Worm (Caenorhabditis elegans): ENCODE results near the gene cdr-1.

The cdr-1 gene

ce11 chrV:15920273-15920672, 836 bp upstream of the cdr-1 start, which contains the start of gene F35E8.10:
TSS of gene F35E8.10 (minus strand) at chrV:15920373.
- TF ChIP-seq che-1 (tag; optimal IDR thresholded peaks at IDR 0.05) (no peak), F13H6.1 (tag; optimal IDR thresholded peaks at IDR 0.05) (no peak), pag-3 (tag; optimal IDR thresholded peaks at IDR 0.05; ENCODE audit: borderline replicate concordance) (no peak), elt-2 (tag; optimal IDR thresholded peaks at IDR 0.05) (no peak), C08G9.2 (tag; optimal IDR thresholded peaks at IDR 0.05) (no peak), T23F11.4 (GFP tag; optimal IDR thresholded peaks at IDR 0.05) (no peak), unc-42 (tag; optimal IDR thresholded peaks at IDR 0.05) (no peak), ceh-31 (tag; optimal IDR thresholded peaks at IDR 0.05) (no peak), ceh-45 (GFP tag; IDR thresholded peaks at IDR 0.05) (no peak), ama-1 (optimal IDR thresholded peaks at IDR 0.05) (no peak), tbx-2 (tag; optimal IDR thresholded peaks at IDR 0.05) (no peak), ceh-24 (tag; optimal IDR thresholded peaks at IDR 0.05) (no peak)

DNA sequence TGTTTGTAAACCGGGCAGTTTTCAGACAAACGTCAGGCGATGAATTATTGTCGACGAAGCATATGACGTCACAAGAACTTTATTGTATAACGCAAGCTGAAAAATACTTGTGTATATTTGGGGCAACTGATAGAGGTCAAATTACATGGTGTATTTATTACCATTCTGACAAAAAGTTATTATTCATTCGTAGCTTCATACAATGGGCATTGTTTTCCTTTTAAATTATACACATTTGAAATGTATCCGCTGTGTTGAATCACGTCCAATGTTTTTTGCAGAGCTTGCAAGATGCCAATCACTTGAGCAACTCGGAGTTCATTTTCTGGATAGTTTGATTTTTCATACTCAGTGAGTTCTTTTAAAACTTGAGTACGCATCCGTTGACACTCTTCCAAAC, 1.9 kb downstream of the cdr-1 start, which contains the start of gene F35E8.13:
TSS of gene F35E8.13 (plus strand) at position 301 of the 400 bp plus-strand sequence.
- TF ChIP-seq ceh-45 (GFP tag; IDR thresholded peaks at IDR 0.05) = no peak
- no peak for TF ChIP-seq ref-2 (tag; optimal IDR thresholded peaks at IDR 0.05)
- TF ChIP-seq che-1 (tag; optimal IDR thresholded peaks at IDR 0.05) = no peak
- no peak for TF ChIP-seq ceh-34 (tag; optimal IDR thresholded peaks at IDR 0.05)
- TF ChIP-seq ceh-18 (tag; optimal IDR thresholded peaks at IDR 0.05) = no peak
- TF ChIP-seq pha-2 (tag; optimal IDR thresholded peaks at IDR 0.05) = no peak
- no peak for TF ChIP-seq zip-5 (tag; optimal IDR thresholded peaks at IDR 0.05)
- no peak for TF ChIP-seq ama-1 (optimal IDR thresholded peaks at IDR 0.05)
- no peak for TF ChIP-seq pat-9 (tag; optimal IDR thresholded peaks at IDR 0.05)

DNA sequence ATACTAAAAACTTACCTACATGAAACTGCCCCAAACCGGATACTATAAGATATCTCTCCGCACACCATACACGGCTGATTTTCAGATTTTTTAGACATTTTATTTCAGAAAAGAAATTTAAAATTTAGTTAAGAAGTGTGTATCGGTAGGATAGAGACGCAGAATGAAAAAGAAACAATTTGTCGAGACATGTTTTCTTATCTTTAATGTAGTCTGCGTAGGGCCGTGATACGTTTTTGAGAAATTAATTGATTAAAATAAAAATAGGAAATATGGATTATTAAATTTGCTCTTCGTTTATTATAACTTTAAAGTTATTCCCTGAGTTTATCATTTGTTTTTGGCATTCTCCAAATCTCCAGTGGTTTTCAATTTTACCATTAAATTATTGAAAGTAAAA, 3.2 kb downstream of the cdr-1 start, which contains the start of gene nhr-108:
TSS of gene nhr-108 (minus strand) at position 166 of the 400 bp plus-strand sequence.
- TF ChIP-seq ceh-9 (tag; optimal IDR thresholded peaks at IDR 0.05) (no peak), K09A11.1 (tag; optimal IDR thresholded peaks at IDR 0.05; ENCODE audit: insufficient read depth) (no peak), nhr-11 (tag; optimal IDR thresholded peaks at IDR 0.05) (no peak), ceh-19 (GFP tag; optimal IDR thresholded peaks at IDR 0.05) (no peak), ahr-1 (tag; optimal IDR thresholded peaks at IDR 0.05) (no peak)

DNA sequence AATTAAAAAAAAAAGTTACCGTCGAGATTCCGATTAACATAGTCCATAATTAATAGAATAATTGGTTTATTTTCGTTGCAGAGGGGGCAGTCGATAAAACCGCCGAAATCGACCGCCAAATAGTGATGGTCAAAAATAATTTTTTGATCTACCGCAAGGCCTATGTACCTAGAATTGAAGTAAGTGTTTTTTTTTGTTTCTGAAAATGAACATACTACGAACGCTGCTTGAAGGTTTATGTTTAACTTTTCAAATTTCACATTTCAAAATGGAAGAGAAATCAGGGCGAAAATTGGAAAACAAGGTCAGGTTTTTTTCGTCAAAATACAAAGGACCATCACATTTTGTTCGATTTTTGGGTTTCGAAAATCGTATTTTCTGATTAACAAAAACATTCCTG, 7.2 kb downstream of the cdr-1 start, which contains the start of gene pzf-1:
TSS of gene pzf-1 (minus strand) at position 101 of the 400 bp plus-strand sequence.
- no peak for TF ChIP-seq lim-6 (tag; optimal IDR thresholded peaks at IDR 0.05)
- TF ChIP-seq ttx-3 (tag; optimal IDR thresholded peaks at IDR 0.05) = no peak
- no peak for TF ChIP-seq nhr-11 (tag; optimal IDR thresholded peaks at IDR 0.05)
- TF ChIP-seq nfya-1 (tag; optimal IDR thresholded peaks at IDR 0.05) = no peak
- TF ChIP-seq K02D7.2 (tag; optimal IDR thresholded peaks at IDR 0.05) = no peak
- no peak for TF ChIP-seq dve-1 (tag; optimal IDR thresholded peaks at IDR 0.05)
- TF ChIP-seq che-1 (tag; optimal IDR thresholded peaks at IDR 0.05) = no peak
- no peak for TF ChIP-seq hlh-6 (tag; optimal IDR thresholded peaks at IDR 0.05)
- TF ChIP-seq elt-2 (tag; optimal IDR thresholded peaks at IDR 0.05) = no peak
- no peak for TF ChIP-seq fax-1 (tag; optimal IDR thresholded peaks at IDR 0.05)
- TF ChIP-seq sdc-2 (tag; optimal IDR thresholded peaks at IDR 0.05) = no peak
- no peak for TF ChIP-seq pat-9 (tag; optimal IDR thresholded peaks at IDR 0.05)
- TF ChIP-seq unc-3 (GFP tag; conservative IDR thresholded peaks at IDR 0.05) = no peak
- TF ChIP-seq unc-3 (tag; optimal IDR thresholded peaks at IDR 0.05) = no peak
- no peak for TF ChIP-seq madf-2 (tag; optimal IDR thresholded peaks at IDR 0.05)
- TF ChIP-seq K09A11.1 (tag; optimal IDR thresholded peaks at IDR 0.05; ENCODE audit: insufficient read depth) = no peak
- no peak for TF ChIP-seq ztf-16 (tag; optimal IDR thresholded peaks at IDR 0.05)
- no peak for TF ChIP-seq tbx-2 (tag; optimal IDR thresholded peaks at IDR 0.05)
- no peak for TF ChIP-seq dmd-4 (tag; optimal IDR thresholded peaks at IDR 0.05; ENCODE audit: borderline replicate concordance)
- TF ChIP-seq ceh-45 (GFP tag; IDR thresholded peaks at IDR 0.05) = no peak

Measured in whole organism, late embryonic.